Fruit fly (Drosophila melanogaster): ENCODE data around the gene CG14377.
A peak's percentile ranks its signal among the peaks of the same experiment; 100 is the strongest.

Gene CG14377

dm6 chr3R:13400902-13401721, 3.5 kb downstream of the CG14377 start (continued):
- TF ChIP-seq btn (GFP tag; optimal IDR thresholded peaks at IDR 0.05): peak; percentile 70
- peak; percentile 84 for TF ChIP-seq CG8089 (GFP tag; optimal IDR thresholded peaks at IDR 0.05)
- TF ChIP-seq chif (GFP tag; optimal IDR thresholded peaks at IDR 0.05): peak; percentile 69 to 90
- TF ChIP-seq CG12391 (tag; optimal IDR thresholded peaks at IDR 0.05): peak; percentile 95
- peak; percentile 90 for TF ChIP-seq NfI (GFP tag; optimal IDR thresholded peaks at IDR 0.05)
- TF ChIP-seq seq (GFP tag; IDR thresholded peaks at IDR 0.05): peak; percentile 92
- TF ChIP-seq stwl (tag; optimal IDR thresholded peaks at IDR 0.05): peak; percentile 6
- TF ChIP-seq CG12744 (GFP tag; optimal IDR thresholded peaks at IDR 0.05): peak; percentile 86
- no peak; the same call in 2 of the 3 replicates for TF ChIP-seq CG34224 (GFP tag; IDR thresholded peaks at IDR 0.05; ENCODE audit: partially characterized antibody)
- TF ChIP-seq dpn (GFP tag; optimal IDR thresholded peaks at IDR 0.05): peak; percentile 90 to 92
- peak; percentile 73 for TF ChIP-seq sd (tag; optimal IDR thresholded peaks at IDR 0.05)
- peak; percentile 53 for TF ChIP-seq TFAM (GFP tag; optimal IDR thresholded peaks at IDR 0.05)
- peak; percentile 84 for TF ChIP-seq D19A (tag; optimal IDR thresholded peaks at IDR 0.05)
- peak; percentile 64 for TF ChIP-seq CG18011 (GFP tag; optimal IDR thresholded peaks at IDR 0.05)
- TF ChIP-seq CG9609 (GFP tag; optimal IDR thresholded peaks at IDR 0.05): peak; percentile 88
- no peak for TF ChIP-seq zen2 (GFP tag; IDR thresholded peaks at IDR 0.05; ENCODE audit: partially characterized antibody)
- peak; percentile 90 for TF ChIP-seq CG13775 (GFP tag; optimal IDR thresholded peaks at IDR 0.05)
- TF ChIP-seq CG32772 (GFP tag; IDR thresholded peaks at IDR 0.05): peak; percentile 83
- TF ChIP-seq CG18764 (GFP tag; optimal IDR thresholded peaks at IDR 0.05): peak; percentile 62
- TF ChIP-seq NC2α (GFP tag; optimal IDR thresholded peaks at IDR 0.05): peak; percentile 80
- peak; percentile 83 for TF ChIP-seq CG4854 (GFP tag; optimal IDR thresholded peaks at IDR 0.05)
- peak; percentile 66 for TF ChIP-seq ase (GFP tag; IDR thresholded peaks at IDR 0.05)
- peak; percentile 73 for TF ChIP-seq B-H1 (GFP tag; IDR thresholded peaks at IDR 0.05)
- peak; percentile 88 for TF ChIP-seq org-1 (GFP tag; optimal IDR thresholded peaks at IDR 0.05)
- TF ChIP-seq CG31441 (GFP tag; IDR thresholded peaks at IDR 0.05): peak; percentile 90
- peak; percentile 90 for TF ChIP-seq Xbp1 (GFP tag; optimal IDR thresholded peaks at IDR 0.05)
- peak; percentile 91 for TF ChIP-seq nom (GFP tag; optimal IDR thresholded peaks at IDR 0.05)
- peak; percentile 68 for TF ChIP-seq CG8359 (GFP tag; optimal IDR thresholded peaks at IDR 0.05; ENCODE audit: borderline replicate concordance)
- TF ChIP-seq CG30020 (tag; optimal IDR thresholded peaks at IDR 0.05): peak; percentile 69
- TF ChIP-seq fd102C (GFP tag; optimal IDR thresholded peaks at IDR 0.05): no peak
- peak; percentile 61 for TF ChIP-seq wek (GFP tag; optimal IDR thresholded peaks at IDR 0.05)
- 0 out of 2 replicates have a peak, but pooled peaks have one; percentile 31 for TF ChIP-seq gt (GFP tag; IDR thresholded peaks at IDR 0.05)
- TF ChIP-seq tio (GFP tag; optimal IDR thresholded peaks at IDR 0.05): peak; percentile 92
- peak; percentile 79 for TF ChIP-seq H2.0 (GFP tag; IDR thresholded peaks at IDR 0.05)
- TF ChIP-seq CG11093 (GFP tag; IDR thresholded peaks at IDR 0.05): peak; percentile 69; the same call in 2 of the 3 replicates
- peak; percentile 90 for TF ChIP-seq CG6689 (GFP tag; IDR thresholded peaks at IDR 0.05)
- peak; percentile 88 for TF ChIP-seq CG12219 (GFP tag; optimal IDR thresholded peaks at IDR 0.05)
- no peak for TF ChIP-seq pan (optimal IDR thresholded peaks at IDR 0.05)
- peak in 1 of 2 experiments; percentile 83 for TF ChIP-seq pan (GFP tag; optimal IDR thresholded peaks at IDR 0.05 in 1 of 2, IDR thresholded peaks at IDR 0.05 in 1 of 2)
- TF ChIP-seq vfl (GFP tag; optimal IDR thresholded peaks at IDR 0.05): peak; percentile 80
- peak; percentile 95 for TF ChIP-seq CG7839 (tag; optimal IDR thresholded peaks at IDR 0.05)
- TF ChIP-seq CG8290 (GFP tag; optimal IDR thresholded peaks at IDR 0.05): peak; percentile 88
- TF ChIP-seq CG8290 (tag; optimal IDR thresholded peaks at IDR 0.05): peak; percentile 58 to 77
- TF ChIP-seq ATbp (GFP tag; optimal IDR thresholded peaks at IDR 0.05): peak; percentile 79
- peak; percentile 82 for TF ChIP-seq disco-r (GFP tag; optimal IDR thresholded peaks at IDR 0.05)
- peak; percentile 75 for TF ChIP-seq BtbVII (GFP tag; optimal IDR thresholded peaks at IDR 0.05)
- no peak for TF ChIP-seq D (optimal IDR thresholded peaks at IDR 0.05)
- peak; percentile 80 for TF ChIP-seq D (GFP tag; optimal IDR thresholded peaks at IDR 0.05)
- peak; percentile 82 for TF ChIP-seq slbo (GFP tag; IDR thresholded peaks at IDR 0.05)
